Worm (Caenorhabditis elegans) whole organism, L2 larva: ENCODE measurements around the gene F37B4.15.

Experiments
- ceh-16 ChIP-seq: fragments of 150-350 bp; optimal IDR thresholded peaks from 2 replicates; lab custom pipeline; 2014; ENCODE audit warnings: missing biosample characterization, missing genetic modification characterization
- ceh-82 ChIP-seq: fragments of 150-350 bp; optimal IDR thresholded peaks from 2 replicates; lab custom pipeline; 2014; ENCODE audit warnings: missing biosample characterization, missing genetic modification characterization
- lin-13 ChIP-seq: fragments of 150-350 bp; optimal IDR thresholded peaks from 2 replicates; lab custom pipeline; 2014; ENCODE audit warnings: missing biosample characterization, missing genetic modification reagents, missing genetic modification characterization
- lin-39 ChIP-seq: fragments of 150-350 bp; optimal IDR thresholded peaks from 2 replicates; lab custom pipeline; 2014; ENCODE audit warnings: missing biosample characterization, missing genetic modification reagents, missing genetic modification characterization
- lsy-2 ChIP-seq, 2 experiments: fragments of 150-350 bp in 1 of 2; sonication (generic microtip) in 1 of 2; optimal IDR thresholded peaks; 2 replicates each; lab custom pipeline; 2014 to 2017; ENCODE audit warnings: missing biosample characterization in 2 of 2, missing genetic modification characterization in 2 of 2
- nhr-10 ChIP-seq: sonication (generic microtip); optimal IDR thresholded peaks from 2 replicates; lab custom pipeline; 2017; ENCODE audit warnings: missing biosample characterization, missing genetic modification characterization
- nhr-12 ChIP-seq: fragments of 150-350 bp; optimal IDR thresholded peaks from 2 replicates; lab custom pipeline; 2014; ENCODE audit warnings: missing biosample characterization, missing genetic modification characterization
- unc-62 ChIP-seq: fragments of 150-350 bp; optimal IDR thresholded peaks from 2 replicates; lab custom pipeline; 2014; ENCODE audit warnings: missing biosample characterization, missing genetic modification reagents, missing genetic modification characterization
- zag-1 ChIP-seq: fragments of 150-350 bp; optimal IDR thresholded peaks from 2 replicates; lab custom pipeline; 2014; ENCODE audit warnings: missing biosample characterization, missing genetic modification characterization
- ztf-11 ChIP-seq: sonication (generic microtip); optimal IDR thresholded peaks from 2 replicates; lab custom pipeline; 2017; ENCODE audit warnings: missing biosample characterization, missing genetic modification characterization

ce11 chrV:2938497-2938896 lies 46.5 kb downstream of the F37B4.15 start, which contains the start of gene srw-141:
- TF ChIP-seq zag-1 (no peak), ceh-82 (no peak), nhr-10 (tag; lab: Kevin White, UChicago) (no peak), unc-62 (GFP tag; lab: Kevin White, UChicago) (no peak), ztf-11 (no peak), ceh-16 (tag; lab: Kevin White, UChicago) (no peak), lsy-2 (tag; optimal IDR thresholded peaks at IDR 0.05; lab: Kevin White, UChicago) (no peak), lin-39 (tag; lab: Kevin White, UChicago) (no peak), lin-13 (no peak), nhr-12 (tag; lab: Kevin White, UChicago) (no peak)
